Worm (Caenorhabditis elegans) whole organism, L2 larva: ENCODE results near the gene bbs-4.

Source experiments
- C34F6.9 ChIP-seq: fragments of 150-350 bp; optimal IDR thresholded peaks from 2 replicates; lab custom pipeline; 2014; ENCODE audit warnings: missing biosample characterization, missing genetic modification characterization
- F13H6.1 ChIP-seq: sonication (generic microtip); optimal IDR thresholded peaks from 2 replicates; lab custom pipeline; 2016; ENCODE audit warnings: missing genetic modification characterization, missing compliant biosample characterization
- R02D3.7 ChIP-seq: fragments of 150-350 bp; optimal IDR thresholded peaks from 2 replicates; lab custom pipeline; 2014; ENCODE audit warnings: missing biosample characterization, missing genetic modification characterization
- Y55F3AM.14 ChIP-seq: fragments of 200-800 bp; sonication (Bioruptor generic); optimal IDR thresholded peaks from 2 replicates; lab custom pipeline; 2018; ENCODE audit warnings: mild to moderate bottlenecking, missing genetic modification characterization, missing compliant biosample characterization
- ZK546.5 ChIP-seq: sonication (generic microtip); optimal IDR thresholded peaks from 2 replicates; lab custom pipeline; 2017; ENCODE audit warnings: missing biosample characterization, missing genetic modification characterization
- alr-1 ChIP-seq: fragments of 150-350 bp; optimal IDR thresholded peaks from 2 replicates; lab custom pipeline; 2014; ENCODE audit warnings: missing biosample characterization, missing genetic modification characterization
- aly-2 ChIP-seq: fragments of 150-350 bp; optimal IDR thresholded peaks from 2 replicates; lab custom pipeline; 2014; ENCODE audit warnings: missing biosample characterization, missing genetic modification characterization
- ama-1 ChIP-seq: fragments of 150-350 bp; optimal IDR thresholded peaks from 2 replicates; lab custom pipeline; 2018; ENCODE audit warnings: inconsistent platforms
- ceh-16 ChIP-seq: fragments of 150-350 bp; optimal IDR thresholded peaks from 2 replicates; lab custom pipeline; 2014; ENCODE audit warnings: missing biosample characterization, missing genetic modification characterization
- ceh-82 ChIP-seq: fragments of 150-350 bp; optimal IDR thresholded peaks from 2 replicates; lab custom pipeline; 2014; ENCODE audit warnings: missing biosample characterization, missing genetic modification characterization
- crh-2 ChIP-seq: sonication (generic microtip); optimal IDR thresholded peaks from 2 replicates; lab custom pipeline; 2017; ENCODE audit warnings: missing biosample characterization, missing genetic modification characterization
- dmd-4 ChIP-seq: sonication (generic microtip); optimal IDR thresholded peaks from 2 replicates; lab custom pipeline; 2017; ENCODE audit warnings: missing biosample characterization, missing genetic modification characterization
- egl-27 ChIP-seq: sonication (generic microtip); optimal IDR thresholded peaks from 3 replicates; lab custom pipeline; 2017; ENCODE audit warnings: missing biosample characterization, missing genetic modification reagents, missing genetic modification characterization
- fos-1 ChIP-seq: fragments of 150-350 bp; optimal IDR thresholded peaks from 2 replicates; lab custom pipeline; 2014; ENCODE audit warnings: missing biosample characterization, missing genetic modification characterization
- gmeb-1 ChIP-seq: fragments of 150-350 bp; optimal IDR thresholded peaks from 2 replicates; lab custom pipeline; 2014; ENCODE audit warnings: missing biosample characterization, missing genetic modification characterization
- lin-13 ChIP-seq: fragments of 150-350 bp; optimal IDR thresholded peaks from 2 replicates; lab custom pipeline; 2014; ENCODE audit warnings: missing biosample characterization, missing genetic modification reagents, missing genetic modification characterization
- lin-39 ChIP-seq: fragments of 150-350 bp; optimal IDR thresholded peaks from 2 replicates; lab custom pipeline; 2014; ENCODE audit warnings: missing biosample characterization, missing genetic modification reagents, missing genetic modification characterization
- lsy-2 ChIP-seq, 2 experiments: fragments of 150-350 bp in 1 of 2; sonication (generic microtip) in 1 of 2; optimal IDR thresholded peaks; 2 replicates each; lab custom pipeline; 2014 to 2017; ENCODE audit warnings: missing biosample characterization in 2 of 2, missing genetic modification characterization in 2 of 2
- mab-5 ChIP-seq: fragments of 150-350 bp; optimal IDR thresholded peaks from 2 replicates; lab custom pipeline; 2014; ENCODE audit warnings: missing biosample characterization, missing genetic modification characterization
- mbf-1 ChIP-seq: sonication (generic microtip); optimal IDR thresholded peaks from 2 replicates; lab custom pipeline; 2017; ENCODE audit warnings: missing biosample characterization, missing genetic modification characterization
- mdl-1 ChIP-seq, 2 experiments: fragments of 150-350 bp in 1 of 2; sonication (generic microtip) in 1 of 2; optimal IDR thresholded peaks; 2 replicates each; lab custom pipeline; 2017; ENCODE audit warnings: missing biosample characterization in 2 of 2, missing genetic modification characterization in 2 of 2
- nhr-10 ChIP-seq: sonication (generic microtip); optimal IDR thresholded peaks from 2 replicates; lab custom pipeline; 2017; ENCODE audit warnings: missing biosample characterization, missing genetic modification characterization
- nhr-11 ChIP-seq: fragments of 150-350 bp; optimal IDR thresholded peaks from 2 replicates; lab custom pipeline; 2014; ENCODE audit warnings: missing biosample characterization, missing genetic modification characterization
- nhr-129 ChIP-seq: fragments of 150-350 bp; optimal IDR thresholded peaks from 2 replicates; lab custom pipeline; 2014; ENCODE audit warnings: missing biosample characterization, missing genetic modification characterization
- nhr-23 ChIP-seq: fragments of 150-350 bp; optimal IDR thresholded peaks from 2 replicates; lab custom pipeline; 2014; ENCODE audit warnings: missing biosample characterization, missing genetic modification reagents, missing genetic modification characterization
- nhr-237 ChIP-seq: fragments of 150-350 bp; optimal IDR thresholded peaks from 2 replicates; lab custom pipeline; 2014; ENCODE audit warnings: missing biosample characterization, missing genetic modification characterization
- nhr-25 ChIP-seq: fragments of 150-350 bp; sonication (generic microtip); optimal IDR thresholded peaks from 3 replicates; lab custom pipeline; 2014; ENCODE audit warnings: missing biosample characterization, missing genetic modification characterization
- nhr-6 ChIP-seq: fragments of 150-350 bp; optimal IDR thresholded peaks from 2 replicates; lab custom pipeline; 2014; ENCODE audit warnings: missing biosample characterization, missing genetic modification characterization
- peb-1 ChIP-seq: fragments of 150-350 bp; optimal IDR thresholded peaks from 2 replicates; lab custom pipeline; 2014; ENCODE audit warnings: missing biosample characterization, missing genetic modification characterization
- sem-4 ChIP-seq: fragments of 150-350 bp; optimal IDR thresholded peaks from 2 replicates; lab custom pipeline; 2014; ENCODE audit warnings: missing biosample characterization, missing genetic modification reagents, missing genetic modification characterization
- skn-1 ChIP-seq: sonication (generic microtip); optimal IDR thresholded peaks from 2 replicates; lab custom pipeline; 2017; ENCODE audit warnings: missing biosample characterization, missing genetic modification characterization
- sma-3 ChIP-seq: sonication (generic microtip); optimal IDR thresholded peaks from 2 replicates; lab custom pipeline; 2016; ENCODE audit warnings: missing genetic modification reagents, missing genetic modification characterization, missing compliant biosample characterization
- sma-9 ChIP-seq, 2 experiments: fragments of 150-350 bp in 1 of 2; sonication (generic microtip) in 1 of 2; optimal IDR thresholded peaks; 2 replicates each; lab custom pipeline; 2014 to 2016; ENCODE audit warnings: missing genetic modification characterization in 2 of 2, mild to moderate bottlenecking in 1 of 2, missing biosample characterization in 1 of 2, missing compliant biosample characterization in 1 of 2, missing genetic modification reagents in 1 of 2, moderate library complexity in 1 of 2
- unc-39 ChIP-seq: fragments of 150-350 bp; optimal IDR thresholded peaks from 2 replicates; lab custom pipeline; 2014; ENCODE audit warnings: missing biosample characterization, missing genetic modification characterization
- unc-55 ChIP-seq: fragments of 150-350 bp; sonication (generic microtip); optimal IDR thresholded peaks from 3 replicates; lab custom pipeline; 2014; ENCODE audit warnings: missing biosample characterization, missing genetic modification reagents, missing genetic modification characterization
- unc-62 ChIP-seq: fragments of 150-350 bp; optimal IDR thresholded peaks from 2 replicates; lab custom pipeline; 2014; ENCODE audit warnings: missing biosample characterization, missing genetic modification reagents, missing genetic modification characterization
- ztf-1 ChIP-seq: fragments of 200-800 bp; sonication (Bioruptor generic); conservative IDR thresholded peaks from 2 replicates; pipeline ENCODE4 v1.3.6; 2022; ENCODE audit warnings: missing genetic modification characterization, missing compliant biosample characterization
- ztf-4 ChIP-seq: fragments of 150-350 bp; optimal IDR thresholded peaks from 2 replicates; lab custom pipeline; 2014; ENCODE audit warnings: missing biosample characterization, missing genetic modification characterization

The bbs-4 gene

ce11 chrIII:9631117-9631655, 19.2 kb upstream of the bbs-4 start, which contains the start of gene ubc-7 (continued):
- TF ChIP-seq dmd-4 (no peak), ceh-82 (tag; lab: Kevin White, UChicago) (peak; percentile 24), sma-9 (GFP tag; optimal IDR thresholded peaks at IDR 0.05; lab: Kevin White, UChicago) (peak; percentile 81), sma-9 (tag; optimal IDR thresholded peaks at IDR 0.05; lab: Kevin White, UChicago) (no peak), mbf-1 (tag; lab: Kevin White, UChicago) (no peak), Y55F3AM.14 (GFP tag; lab: Kevin White, UChicago) (no peak), nhr-11 (tag; lab: Kevin White, UChicago) (no peak), peb-1 (tag; lab: Kevin White, UChicago) (no peak)

- TF ChIP-seq lin-13 (GFP tag; lab: Kevin White, UChicago), result peak; percentile 72
- TF ChIP-seq R02D3.7 (tag; lab: Kevin White, UChicago), result no peak
- peak; percentile 57 for TF ChIP-seq unc-55 (GFP tag; lab: Kevin White, UChicago)
- TF ChIP-seq gmeb-1, result peak; percentile 80
- TF ChIP-seq nhr-129 (tag; lab: Kevin White, UChicago), result peak; percentile 35
- TF ChIP-seq unc-62, result no peak
- no peak for TF ChIP-seq ZK546.5 (tag; lab: Kevin White, UChicago)
- peak; percentile 72 for TF ChIP-seq F13H6.1 (tag; lab: Kevin White, UChicago)
- peak; percentile 63 for TF ChIP-seq C34F6.9 (tag; lab: Kevin White, UChicago)
- no peak for TF ChIP-seq peb-1 (tag; lab: Kevin White, UChicago)
- TF ChIP-seq ztf-4 (tag; lab: Kevin White, UChicago), result peak; percentile 55
- peak; percentile 6 for TF ChIP-seq egl-27
- no peak for TF ChIP-seq mdl-1 (tag; optimal IDR thresholded peaks at IDR 0.05; lab: Kevin White, UChicago)
- peak; percentile 66 for TF ChIP-seq skn-1
- peak; percentile 58 for TF ChIP-seq nhr-25 (tag; lab: Kevin White, UChicago)
- TF ChIP-seq nhr-11 (tag; lab: Kevin White, UChicago), result no peak
- TF ChIP-seq ama-1 (lab: Kevin White, UChicago), result peak; percentile 64
- TF ChIP-seq nhr-10 (tag; lab: Kevin White, UChicago), result no peak
- no peak for TF ChIP-seq nhr-6 (tag; lab: Kevin White, UChicago)
- TF ChIP-seq lin-39 (tag; lab: Kevin White, UChicago), result no peak
- no peak for TF ChIP-seq mab-5
- peak; percentile 4 for TF ChIP-seq fos-1
- TF ChIP-seq sma-9 (GFP tag; optimal IDR thresholded peaks at IDR 0.05; lab: Kevin White, UChicago), result peak; percentile 69
- TF ChIP-seq sma-9 (tag; optimal IDR thresholded peaks at IDR 0.05; lab: Kevin White, UChicago), result no peak
- TF ChIP-seq ztf-1 (GFP tag; lab: Robert Waterston, UW), result no peak
- TF ChIP-seq aly-2 (tag; lab: Kevin White, UChicago), result no peak
- TF ChIP-seq crh-2 (tag; lab: Kevin White, UChicago), result peak; percentile 75
- TF ChIP-seq unc-39, result no peak
- TF ChIP-seq ceh-16 (tag; lab: Kevin White, UChicago), result no peak
- no peak for TF ChIP-seq alr-1 (tag; lab: Kevin White, UChicago)
- TF ChIP-seq Y55F3AM.14 (GFP tag; lab: Kevin White, UChicago), result peak; percentile 17
- TF ChIP-seq sma-3, result peak; percentile 85
- TF ChIP-seq lsy-2 (tag; optimal IDR thresholded peaks at IDR 0.05; lab: Kevin White, UChicago), result peak in 1 of 2 experiments; percentile 76
- peak; percentile 19 for TF ChIP-seq nhr-237 (tag; lab: Kevin White, UChicago)
- TF ChIP-seq sem-4, result peak; percentile 77
Measured at ce11 chrIII:9629855-9630254, 17.9 kb upstream of the bbs-4 start, which contains the start of gene rpac-19. Gene rpac-19, minus strand, starts transcription at chrIII:9629885.

ce11 chrIII:9629054-9629453, 17.1 kb upstream of the bbs-4 start, which contains the start of gene tbg-1:
Gene tbg-1, minus strand, starts transcription at chrIII:9629154.
- TF ChIP-seq gmeb-1 (no peak), nhr-10 (tag; lab: Kevin White, UChicago) (no peak), dmd-4 (no peak), alr-1 (tag; lab: Kevin White, UChicago) (no peak), Y55F3AM.14 (GFP tag; lab: Kevin White, UChicago) (no peak), ama-1 (lab: Kevin White, UChicago) (no peak), F13H6.1 (tag; lab: Kevin White, UChicago) (no peak), nhr-23 (no peak), R02D3.7 (tag; lab: Kevin White, UChicago) (no peak)
